Worm (Caenorhabditis elegans) whole organism, young adult: ENCODE measurements around the gene slc-25A10.

Source experiments
- F57C9.4 ChIP-seq: sonication (generic microtip); optimal IDR thresholded peaks from 2 replicates; lab custom pipeline; 2017; ENCODE audit warnings: mild to moderate bottlenecking, missing genetic modification characterization, missing compliant biosample characterization
- Y53F4B.3 ChIP-seq: fragments of 200-800 bp; sonication (Bioruptor generic); IDR thresholded peaks from 2 replicates; pipeline ENCODE4 v1.3.6; 2022; ENCODE audit warnings: missing genetic modification reagents, missing genetic modification characterization, missing compliant biosample characterization
- ama-1 ChIP-seq, 3 experiments: fragments of 150-350 bp in 1 of 3; sonication (generic microtip) in 2 of 3; optimal IDR thresholded peaks; 2 replicates each; lab custom pipeline; 2014 to 2018; ENCODE audit warnings: missing biosample characterization in 2 of 3, missing genetic modification characterization in 2 of 3, missing genetic modification reagents in 2 of 3
- ceh-40 ChIP-seq: fragments of 200-800 bp; sonication (Bioruptor generic); IDR thresholded peaks from 2 replicates; pipeline ENCODE4 v1.3.6; 2022; ENCODE audit warnings: missing genetic modification characterization, missing compliant biosample characterization
- dpl-1 ChIP-seq: fragments of 150-350 bp; optimal IDR thresholded peaks from 2 replicates; lab custom pipeline; 2014; ENCODE audit warnings: missing biosample characterization, missing genetic modification reagents, missing genetic modification characterization
- egl-18 ChIP-seq: fragments of 200-800 bp; sonication (Bioruptor generic); IDR thresholded peaks from 2 replicates; pipeline ENCODE4 v1.3.6; 2022; ENCODE audit warnings: missing genetic modification reagents, missing genetic modification characterization, missing compliant biosample characterization
- gei-17 ChIP-seq: fragments of 200-800 bp; sonication (Bioruptor generic); optimal IDR thresholded peaks from 2 replicates; lab custom pipeline; 2018; ENCODE audit warnings: mild to moderate bottlenecking, missing genetic modification characterization, missing compliant biosample characterization
- madf-3 ChIP-seq: fragments of 200-800 bp; sonication (Bioruptor generic); IDR thresholded peaks from 2 replicates; pipeline ENCODE4 v1.3.6; 2022; ENCODE audit warnings: missing genetic modification reagents, missing genetic modification characterization, missing compliant biosample characterization
- madf-6 ChIP-seq: fragments of 200-800 bp; sonication (Bioruptor generic); IDR thresholded peaks from 2 replicates; pipeline ENCODE4 v1.3.6; 2022; ENCODE audit warnings: missing genetic modification reagents, missing genetic modification characterization, missing compliant biosample characterization
- mcd-1 ChIP-seq: fragments of 200-800 bp; sonication (Bioruptor generic); IDR thresholded peaks from 2 replicates; pipeline ENCODE4 v1.3.6; 2022; ENCODE audit warnings: missing genetic modification reagents, missing genetic modification characterization, missing compliant biosample characterization
- pha-4 ChIP-seq: fragments of 150-350 bp; sonication (generic microtip); optimal IDR thresholded peaks from 2 replicates; lab custom pipeline; 2014; ENCODE audit warnings: missing biosample characterization, missing genetic modification reagents, missing genetic modification characterization
- sptf-2 ChIP-seq: fragments of 200-800 bp; sonication (Bioruptor generic); optimal IDR thresholded peaks from 2 replicates; lab custom pipeline; 2018; ENCODE audit warnings: mild to moderate bottlenecking, missing genetic modification characterization, missing compliant biosample characterization
- unc-130 ChIP-seq: sonication (generic microtip); optimal IDR thresholded peaks from 2 replicates; lab custom pipeline; 2016; ENCODE audit warnings: missing genetic modification reagents, missing genetic modification characterization, missing compliant biosample characterization
- unc-62 ChIP-seq: fragments of 150-350 bp; optimal IDR thresholded peaks from 2 replicates; lab custom pipeline; 2014; ENCODE audit warnings: missing biosample characterization, missing genetic modification reagents, missing genetic modification characterization

ce11 chrX:6693331-6693730 lies 32.1 kb downstream of the slc-25A10 start, which contains the start of gene F38B6.3:
- no peak for TF ChIP-seq madf-3 (GFP tag; lab: Robert Waterston, UW)
- TF ChIP-seq pha-4 (tag; lab: Kevin White, UChicago) = no peak
- TF ChIP-seq ceh-40 (GFP tag; lab: Robert Waterston, UW) = no peak
- TF ChIP-seq gei-17 = no peak
- TF ChIP-seq ama-1 (optimal IDR thresholded peaks at IDR 0.05; lab: Kevin White, UChicago) = no peak
- TF ChIP-seq ama-1 (GFP tag; optimal IDR thresholded peaks at IDR 0.05; lab: Kevin White, UChicago) = no peak
- TF ChIP-seq unc-62 (GFP tag; lab: Kevin White, UChicago) = no peak
- TF ChIP-seq sptf-2 (GFP tag; lab: Kevin White, UChicago) = no peak
- TF ChIP-seq F57C9.4 = no peak
- TF ChIP-seq mcd-1 (GFP tag; lab: Robert Waterston, UW) = no peak
- no peak for TF ChIP-seq dpl-1 (GFP tag; lab: Kevin White, UChicago)
- no peak for TF ChIP-seq unc-130 (GFP tag; lab: Kevin White, UChicago)
- no peak for TF ChIP-seq egl-18
- no peak for TF ChIP-seq madf-6 (GFP tag; lab: Robert Waterston, UW)
- TF ChIP-seq Y53F4B.3 (GFP tag; lab: Robert Waterston, UW) = no peak
